Worm (Caenorhabditis elegans) whole organism, L4 larva: Measurements from ENCODE around the gene B0244.4.

ENCODE experiments used
- D1046.2 ChIP-seq: fragments of 200-800 bp; sonication (Bioruptor generic); IDR thresholded peaks from 2 replicates; pipeline ENCODE4 v1.3.6; 2022; ENCODE audit warnings: missing genetic modification characterization, missing compliant biosample characterization
- F37D6.2 ChIP-seq: sonication (generic microtip); optimal IDR thresholded peaks from 2 replicates; lab custom pipeline; 2016; ENCODE audit warnings: mild to moderate bottlenecking, missing genetic modification characterization, missing compliant biosample characterization
- F44E2.7 ChIP-seq: fragments of 200-800 bp; sonication (Bioruptor generic); IDR thresholded peaks from 2 replicates; pipeline ENCODE4 v2.1.2; 2022; ENCODE audit warnings: missing genetic modification characterization, missing compliant biosample characterization
- F49E8.2 ChIP-seq: sonication (generic microtip); optimal IDR thresholded peaks from 2 replicates; lab custom pipeline; 2016; ENCODE audit warnings: missing compliant biosample characterization, mild to moderate bottlenecking, missing genetic modification characterization, borderline replicate concordance
- R02D3.7 ChIP-seq: fragments of 150-350 bp; sonication (generic microtip); optimal IDR thresholded peaks from 3 replicates; lab custom pipeline; 2014; ENCODE audit warnings: missing biosample characterization, missing genetic modification characterization
- T20F7.1 ChIP-seq: fragments of 200-800 bp; sonication (Bioruptor generic); optimal IDR thresholded peaks from 2 replicates; lab custom pipeline; 2018; ENCODE audit warnings: mild to moderate bottlenecking, missing genetic modification characterization, missing compliant biosample characterization
- Y105C5A.15 ChIP-seq: fragments of 200-800 bp; sonication (Bioruptor generic); IDR thresholded peaks from 2 replicates; pipeline ENCODE4 v1.3.6; 2022; ENCODE audit warnings: missing genetic modification characterization, missing compliant biosample characterization
- Y48G9A.11 ChIP-seq: fragments of 200-800 bp; sonication (Bioruptor generic); IDR thresholded peaks from 2 replicates; pipeline ENCODE4 v1.3.6; 2022; ENCODE audit warnings: missing genetic modification reagents, missing genetic modification characterization, missing compliant biosample characterization
- arid-1 ChIP-seq: fragments of 200-800 bp; sonication (Bioruptor generic); conservative IDR thresholded peaks from 2 replicates; pipeline ENCODE4 v1.3.6; 2022; ENCODE audit warnings: missing genetic modification reagents, missing genetic modification characterization, missing compliant biosample characterization
- attf-4 ChIP-seq: sonication (generic microtip); optimal IDR thresholded peaks from 3 replicates; lab custom pipeline; 2017; ENCODE audit warnings: missing biosample characterization, missing genetic modification characterization
- ceh-20 ChIP-seq: fragments of 200-800 bp; sonication (Bioruptor generic); IDR thresholded peaks from 2 replicates; pipeline ENCODE4 v1.3.6; 2022; ENCODE audit warnings: missing genetic modification reagents, missing genetic modification characterization, missing compliant biosample characterization
- ceh-32 ChIP-seq: sonication (generic microtip); optimal IDR thresholded peaks from 2 replicates; lab custom pipeline; 2016; ENCODE audit warnings: mild to moderate bottlenecking, missing genetic modification characterization, missing compliant biosample characterization; ENCODE audit not compliant: poor library complexity
- ceh-44 ChIP-seq: fragments of 200-800 bp; sonication (Bioruptor generic); IDR thresholded peaks from 2 replicates; pipeline ENCODE4 v1.3.6; 2022; ENCODE audit warnings: missing genetic modification reagents, missing genetic modification characterization, missing compliant biosample characterization
- ceh-82 ChIP-seq: sonication (generic microtip); optimal IDR thresholded peaks from 2 replicates; lab custom pipeline; 2017; ENCODE audit warnings: missing biosample characterization, missing genetic modification characterization
- ctbp-1 ChIP-seq: fragments of 200-800 bp; sonication (Bioruptor generic); IDR thresholded peaks from 2 replicates; pipeline ENCODE4 v1.3.6; 2022; ENCODE audit warnings: missing genetic modification reagents, missing genetic modification characterization, missing compliant biosample characterization
- daf-12 ChIP-seq: fragments of 150-350 bp; optimal IDR thresholded peaks from 2 replicates; lab custom pipeline; 2014; ENCODE audit warnings: missing biosample characterization, missing genetic modification reagents, missing genetic modification characterization
- daf-8 ChIP-seq: fragments of 200-800 bp; sonication (Bioruptor generic); IDR thresholded peaks from 2 replicates; pipeline ENCODE4 v1.3.6; 2022; ENCODE audit warnings: missing genetic modification characterization, missing compliant biosample characterization
- dmd-6 ChIP-seq: fragments of 200-800 bp; sonication (Bioruptor generic); IDR thresholded peaks from 2 replicates; pipeline ENCODE4 v1.3.6; 2022; ENCODE audit warnings: missing genetic modification reagents, missing genetic modification characterization, missing compliant biosample characterization
- dmd-8 ChIP-seq: fragments of 200-800 bp; sonication (Bioruptor generic); IDR thresholded peaks from 2 replicates; pipeline ENCODE4 v1.3.6; 2022; ENCODE audit warnings: missing genetic modification characterization, missing compliant biosample characterization
- egl-27 ChIP-seq: sonication (generic microtip); optimal IDR thresholded peaks from 3 replicates; lab custom pipeline; 2017; ENCODE audit warnings: missing biosample characterization, missing genetic modification reagents, missing genetic modification characterization
- gei-8 ChIP-seq: fragments of 200-800 bp; sonication (Bioruptor generic); optimal IDR thresholded peaks from 2 replicates; lab custom pipeline; 2018; ENCODE audit warnings: mild to moderate bottlenecking, missing genetic modification characterization, missing compliant biosample characterization
- hif-1 ChIP-seq, 2 experiments: sonication (generic microtip); optimal IDR thresholded peaks; 2 replicates each; lab custom pipeline; 2016 to 2017; ENCODE audit warnings: missing compliant biosample characterization in 2 of 2, missing genetic modification characterization in 2 of 2, missing genetic modification reagents in 2 of 2, missing genotype in 2 of 2, mild to moderate bottlenecking in 1 of 2
- hlh-11 ChIP-seq: fragments of 200-800 bp; sonication (Bioruptor generic); optimal IDR thresholded peaks from 2 replicates; lab custom pipeline; 2018; ENCODE audit warnings: mild to moderate bottlenecking, missing genetic modification characterization, missing compliant biosample characterization
- hmg-1.1 ChIP-seq: fragments of 200-800 bp; sonication (Bioruptor generic); IDR thresholded peaks from 2 replicates; pipeline ENCODE4 v1.3.6; 2022; ENCODE audit warnings: missing genetic modification reagents, missing genetic modification characterization, missing compliant biosample characterization
- jun-1 ChIP-seq: fragments of 150-350 bp; optimal IDR thresholded peaks from 2 replicates; lab custom pipeline; 2014; ENCODE audit warnings: missing biosample characterization, missing genetic modification reagents, missing genetic modification characterization
- lin-38 ChIP-seq: fragments of 200-800 bp; sonication (Bioruptor generic); IDR thresholded peaks from 2 replicates; pipeline ENCODE4 v1.3.6; 2022; ENCODE audit warnings: missing genetic modification reagents, missing genetic modification characterization, missing compliant biosample characterization
- madf-5 ChIP-seq, 2 experiments: fragments of 200-800 bp; sonication (Bioruptor generic); IDR thresholded peaks; 2 replicates each; pipeline ENCODE4 v1.3.6; 2022; ENCODE audit warnings: missing compliant biosample characterization in 2 of 2, missing genetic modification characterization in 2 of 2
- madf-9 ChIP-seq: fragments of 200-800 bp; sonication (Bioruptor generic); conservative IDR thresholded peaks from 2 replicates; pipeline ENCODE4 v1.3.6; 2022; ENCODE audit warnings: missing genetic modification reagents, missing genetic modification characterization, missing compliant biosample characterization
- mdt-29 ChIP-seq: fragments of 200-800 bp; sonication (Bioruptor generic); IDR thresholded peaks from 2 replicates; pipeline ENCODE4 v1.3.6; 2022; ENCODE audit warnings: missing genetic modification reagents, missing genetic modification characterization, missing compliant biosample characterization
- mep-1 ChIP-seq: fragments of 150-350 bp; sonication (generic microtip); optimal IDR thresholded peaks from 3 replicates; lab custom pipeline; 2014; ENCODE audit warnings: missing biosample characterization, missing genetic modification characterization
- nhr-10 ChIP-seq: fragments of 150-350 bp; optimal IDR thresholded peaks from 2 replicates; lab custom pipeline; 2014; ENCODE audit warnings: missing biosample characterization, missing genetic modification characterization
- nhr-102 ChIP-seq: sonication (generic microtip); optimal IDR thresholded peaks from 2 replicates; lab custom pipeline; 2016; ENCODE audit warnings: mild to moderate bottlenecking, missing genetic modification characterization, moderate library complexity, missing compliant biosample characterization
- nhr-28 ChIP-seq: fragments of 150-350 bp; optimal IDR thresholded peaks from 2 replicates; lab custom pipeline; 2014; ENCODE audit warnings: missing biosample characterization, missing genetic modification characterization
- nhr-41 ChIP-seq: fragments of 200-800 bp; sonication (Bioruptor generic); IDR thresholded peaks from 2 replicates; pipeline ENCODE4 v1.3.6; 2022; ENCODE audit warnings: missing genetic modification reagents, missing genetic modification characterization, missing compliant biosample characterization
- nhr-42 ChIP-seq: fragments of 200-800 bp; sonication (Bioruptor generic); IDR thresholded peaks from 2 replicates; pipeline ENCODE4 v1.3.6; 2022; ENCODE audit warnings: missing genetic modification characterization, missing compliant biosample characterization
- nhr-48 ChIP-seq: sonication (generic microtip); optimal IDR thresholded peaks from 2 replicates; lab custom pipeline; 2016; ENCODE audit warnings: mild to moderate bottlenecking, missing genetic modification characterization, missing compliant biosample characterization
- nhr-77 ChIP-seq: fragments of 150-350 bp; optimal IDR thresholded peaks from 2 replicates; lab custom pipeline; 2014; ENCODE audit warnings: missing biosample characterization, missing genetic modification characterization
- pqm-1 ChIP-seq: sonication (generic microtip); optimal IDR thresholded peaks from 2 replicates; lab custom pipeline; 2017; ENCODE audit warnings: missing biosample characterization, missing genetic modification characterization
- rbr-2 ChIP-seq: sonication (generic microtip); optimal IDR thresholded peaks from 2 replicates; lab custom pipeline; 2016; ENCODE audit warnings: missing genotype, missing genetic modification characterization, missing compliant biosample characterization
- set-16 ChIP-seq: fragments of 200-800 bp; sonication (Bioruptor generic); IDR thresholded peaks from 2 replicates; pipeline ENCODE4 v1.3.6; 2022; ENCODE audit warnings: missing genetic modification reagents, missing genetic modification characterization, missing compliant biosample characterization
- snpc-1.2 ChIP-seq: fragments of 200-800 bp; sonication (Bioruptor generic); IDR thresholded peaks from 2 replicates; pipeline ENCODE4 v1.3.6; 2022; ENCODE audit warnings: missing genetic modification reagents, missing genetic modification characterization, missing compliant biosample characterization
- spr-1 ChIP-seq: sonication (generic microtip); optimal IDR thresholded peaks from 2 replicates; lab custom pipeline; 2016; ENCODE audit warnings: mild to moderate bottlenecking, missing genetic modification characterization, missing compliant biosample characterization
- unc-39 ChIP-seq: sonication (generic microtip); optimal IDR thresholded peaks from 2 replicates; lab custom pipeline; 2017; ENCODE audit warnings: missing biosample characterization, missing genetic modification characterization
- unc-62 ChIP-seq, 3 experiments: fragments of 150-350 bp in 1 of 3; sonication (generic microtip); optimal IDR thresholded peaks in 2 of 3; peaks in 1 of 3; 1 replicate in 1 of 3; 2 replicates in 2 of 3; lab custom pipeline; 2014 to 2017; ENCODE audit warnings: missing biosample characterization in 3 of 3, missing genetic modification characterization in 3 of 3, missing genetic modification reagents in 3 of 3, missing genotype in 1 of 3
- zag-1 ChIP-seq: fragments of 150-350 bp; optimal IDR thresholded peaks from 2 replicates; lab custom pipeline; 2014; ENCODE audit warnings: missing biosample characterization, missing genetic modification characterization
- zfp-2 ChIP-seq: sonication (generic microtip); optimal IDR thresholded peaks from 2 replicates; lab custom pipeline; 2016; ENCODE audit warnings: mild to moderate bottlenecking, missing genetic modification characterization, missing compliant biosample characterization
- zfp-3 ChIP-seq: fragments of 200-800 bp; sonication (Bioruptor generic); conservative IDR thresholded peaks from 2 replicates; pipeline ENCODE4 v1.3.6; 2022; ENCODE audit warnings: missing genetic modification reagents, missing genetic modification characterization, missing compliant biosample characterization
- zip-11 ChIP-seq: fragments of 200-800 bp; sonication (Bioruptor generic); IDR thresholded peaks from 2 replicates; pipeline ENCODE4 v1.3.6; 2022; ENCODE audit warnings: missing genetic modification characterization, missing compliant biosample characterization
- zip-2 ChIP-seq: fragments of 150-350 bp; optimal IDR thresholded peaks from 2 replicates; lab custom pipeline; 2014; ENCODE audit warnings: missing biosample characterization, missing genetic modification characterization
- ztf-11 ChIP-seq: fragments of 150-350 bp; optimal IDR thresholded peaks from 2 replicates; lab custom pipeline; 2014; ENCODE audit warnings: missing biosample characterization, missing genetic modification characterization

The B0244.4 gene

ce11 chrIII:5785273-5785929 lies 38.1 kb downstream of the B0244.4 start, which contains the start of gene Y37B11A.3 (continued):
- TF ChIP-seq gei-8 (GFP tag; lab: Kevin White, UChicago), result no peak
- TF ChIP-seq ceh-82, result no peak
- TF ChIP-seq ceh-32, result no peak
- peak; percentile 33; the same call in 1 of the 2 replicates for TF ChIP-seq set-16 (GFP tag; lab: Robert Waterston, UW)
- no peak; the same call in 1 of the 2 replicates for TF ChIP-seq zfp-3 (GFP tag; lab: Robert Waterston, UW)
- no peak for TF ChIP-seq unc-39
- TF ChIP-seq zag-1, result no peak
- no peak; the same call in 1 of the 2 replicates for TF ChIP-seq arid-1 (GFP tag; lab: Robert Waterston, UW)
- TF ChIP-seq nhr-48 (tag; lab: Kevin White, UChicago), result peak; percentile 33
- TF ChIP-seq nhr-10 (tag; lab: Kevin White, UChicago), result no peak
- TF ChIP-seq F44E2.7 (GFP tag; lab: Robert Waterston, UW), result no peak
- peak; percentile 65 for TF ChIP-seq rbr-2 (tag; lab: Kevin White, UChicago)
- TF ChIP-seq spr-1, result peak; percentile 42
- no peak for TF ChIP-seq snpc-1.2 (GFP tag; lab: Robert Waterston, UW)
- no peak for TF ChIP-seq Y105C5A.15 (GFP tag; lab: Robert Waterston, UW)
- no peak for TF ChIP-seq T20F7.1
- TF ChIP-seq ctbp-1 (GFP tag; lab: Robert Waterston, UW), result peak; percentile 51; the same call in 1 of the 2 replicates
- TF ChIP-seq hlh-11, result peak; percentile 61
- no peak for TF ChIP-seq dmd-8 (GFP tag; lab: Robert Waterston, UW)
- TF ChIP-seq madf-9 (GFP tag; lab: Robert Waterston, UW), result no peak
- TF ChIP-seq zip-11 (GFP tag; lab: Robert Waterston, UW), result no peak
- TF ChIP-seq F49E8.2 (tag; lab: Kevin White, UChicago), result no peak
- peak; percentile 76 for TF ChIP-seq mep-1 (tag; lab: Kevin White, UChicago)
- no peak for TF ChIP-seq R02D3.7 (tag; lab: Kevin White, UChicago)
- TF ChIP-seq nhr-28, result peak; percentile 15
- TF ChIP-seq zip-2 (tag; lab: Kevin White, UChicago), result no peak
- peak; percentile 26 for TF ChIP-seq jun-1
- TF ChIP-seq ceh-44 (GFP tag; lab: Robert Waterston, UW), result no peak
- peak; percentile 68; the same call in 1 of the 2 replicates for TF ChIP-seq ceh-20 (GFP tag; lab: Robert Waterston, UW)
- TF ChIP-seq hmg-1.1 (GFP tag; lab: Robert Waterston, UW), result peak; percentile 83
- no peak for TF ChIP-seq daf-12 (tag; lab: Kevin White, UChicago)
- TF ChIP-seq D1046.2, result no peak
- TF ChIP-seq egl-27 (tag; lab: Kevin White, UChicago), result no peak
- peak; percentile 21 for TF ChIP-seq F37D6.2
- TF ChIP-seq pqm-1, result no peak
- peak; percentile 39 for TF ChIP-seq nhr-77 (tag; lab: Kevin White, UChicago)
- no peak for TF ChIP-seq nhr-42
- no peak for TF ChIP-seq lin-38
- TF ChIP-seq zfp-2 (tag; lab: Kevin White, UChicago), result no peak
- TF ChIP-seq Y48G9A.11, result no peak; the same call in 1 of the 2 replicates
- TF ChIP-seq unc-62 (GFP tag; optimal IDR thresholded peaks at IDR 0.05 in 1 of 2; lab: Kevin White, UChicago), result no peak
- no peak for TF ChIP-seq unc-62 (tag; optimal IDR thresholded peaks at IDR 0.05; lab: Kevin White, UChicago)
- TF ChIP-seq mdt-29 (GFP tag; lab: Robert Waterston, UW), result peak; percentile 22; the same call in 1 of the 2 replicates
- peak in 1 of 2 experiments; percentile 45 for TF ChIP-seq hif-1 (tag; optimal IDR thresholded peaks at IDR 0.05; lab: Kevin White, UChicago)
- TF ChIP-seq madf-5 (GFP tag; IDR thresholded peaks at IDR 0.05; lab: Robert Waterston, UW), result no peak
- TF ChIP-seq ztf-11, result no peak
- TF ChIP-seq nhr-41, result no peak
- no peak for TF ChIP-seq attf-4 (tag; lab: Kevin White, UChicago)
- TF ChIP-seq daf-8, result no peak
- TF ChIP-seq dmd-6 (GFP tag; lab: Robert Waterston, UW), result peak; percentile 72
- peak; percentile 67 for TF ChIP-seq nhr-102
